Fruit fly (Drosophila melanogaster): ENCODE measurements around the gene Gr68a.

Gene Gr68a

DNA sequence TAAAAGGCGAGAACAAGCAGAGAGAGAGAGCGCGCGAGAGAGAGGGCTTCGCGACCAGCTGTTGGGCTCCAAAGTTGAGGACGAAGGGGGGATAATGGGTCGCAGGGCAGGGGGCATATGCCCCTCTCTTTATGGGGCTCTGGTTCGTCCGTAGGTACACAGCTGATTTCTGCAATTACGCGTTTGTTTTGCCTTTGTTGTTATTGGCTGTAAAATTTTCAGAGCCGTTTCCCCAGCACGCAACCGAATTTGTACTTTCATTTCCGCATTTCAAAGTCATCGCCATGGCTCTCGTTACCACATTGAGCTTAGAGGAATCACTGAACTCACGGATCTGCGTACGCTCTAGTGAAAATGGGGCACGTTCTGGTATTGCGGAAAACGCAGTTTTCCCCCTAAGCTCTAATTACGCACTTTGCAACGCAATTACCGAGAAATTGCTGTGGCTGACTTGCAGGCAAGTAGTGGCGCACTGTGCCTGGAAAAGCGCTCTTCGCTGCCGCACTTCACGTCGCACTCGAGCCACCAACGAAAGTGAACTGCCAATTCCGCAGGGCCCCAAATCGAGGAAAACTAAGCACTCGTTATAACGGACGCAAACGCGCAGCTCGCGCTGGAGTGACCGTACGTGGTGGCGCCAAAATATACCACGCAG lies 43.0 kb upstream of the Gr68a start, which contains the start of gene CG11658:
Gene CG11658, minus strand, starts transcription at position 576 of the 655 bp plus-strand sequence.
- TF ChIP-seq cg (GFP tag; optimal IDR thresholded peaks at IDR 0.05) (no peak), CG1233 (GFP tag; optimal IDR thresholded peaks at IDR 0.05) (no peak), CG13424 (tag; optimal IDR thresholded peaks at IDR 0.05) (no peak), CG7357 (GFP tag; IDR thresholded peaks at IDR 0.05) (no peak), ac (GFP tag; optimal IDR thresholded peaks at IDR 0.05) (no peak), CG32532 (GFP tag; IDR thresholded peaks at IDR 0.05) (no peak), Six4 (GFP tag; optimal IDR thresholded peaks at IDR 0.05) (no peak), CG8478 (optimal IDR thresholded peaks at IDR 0.05) (no peak), CG14014 (GFP tag; IDR thresholded peaks at IDR 0.05) (peak; percentile 40; the same call in 1 of the 2 replicates), h (optimal IDR thresholded peaks at IDR 0.05) (no peak), Nf-YC (tag; optimal IDR thresholded peaks at IDR 0.05) (peak; percentile 40), CG34224 (GFP tag; IDR thresholded peaks at IDR 0.05; ENCODE audit: partially characterized antibody) (peak; percentile 76), gcm (GFP tag; optimal IDR thresholded peaks at IDR 0.05) (no peak), pfk (GFP tag; optimal IDR thresholded peaks at IDR 0.05) (no peak), Awh (GFP tag; IDR thresholded peaks at IDR 0.05) (no peak), CG7786 (GFP tag; optimal IDR thresholded peaks at IDR 0.05) (no peak), Fer2 (tag; optimal IDR thresholded peaks at IDR 0.05) (no peak), Rfx (GFP tag; IDR thresholded peaks at IDR 0.05) (peak; percentile 4), HHEX (GFP tag; optimal IDR thresholded peaks at IDR 0.05) (no peak), cwo (GFP tag; optimal IDR thresholded peaks at IDR 0.05) (peak; percentile 12), CG32767 (GFP tag; IDR thresholded peaks at IDR 0.05) (peak; percentile 95), CG11247 (GFP tag; IDR thresholded peaks at IDR 0.05) (0 out of 2 replicates have a peak, but pooled peaks have one; percentile 8), az2 (GFP tag; optimal IDR thresholded peaks at IDR 0.05) (no peak), Atf-2 (GFP tag; optimal IDR thresholded peaks at IDR 0.05) (no peak), ftz-f1 (GFP tag; optimal IDR thresholded peaks at IDR 0.05) (no peak), CG10979 (tag; optimal IDR thresholded peaks at IDR 0.05) (no peak), Hmr (GFP tag; optimal IDR thresholded peaks at IDR 0.05) (peak; percentile 43), CoRest (tag; optimal IDR thresholded peaks at IDR 0.05) (no peak), CG14050 (GFP tag; IDR thresholded peaks at IDR 0.05) (no peak; the same call in 2 of the 3 replicates), CG6175 (GFP tag; IDR thresholded peaks at IDR 0.05) (peak; percentile 6; the same call in 1 of the 3 replicates), insv (GFP tag; optimal IDR thresholded peaks at IDR 0.05) (no peak), CTCF (GFP tag; optimal IDR thresholded peaks at IDR 0.05) (peak; percentile 14), CG32772 (GFP tag; IDR thresholded peaks at IDR 0.05) (no peak), Meics (GFP tag; optimal IDR thresholded peaks at IDR 0.05) (no peak), CG12769 (tag; optimal IDR thresholded peaks at IDR 0.05) (peak; percentile 80), da (GFP tag; optimal IDR thresholded peaks at IDR 0.05) (no peak), tap (tag; optimal IDR thresholded peaks at IDR 0.05) (no peak), fd3F (GFP tag; optimal IDR thresholded peaks at IDR 0.05) (no peak), CG34376 (GFP tag; optimal IDR thresholded peaks at IDR 0.05) (peak; percentile 68), Xrp1 (GFP tag; IDR thresholded peaks at IDR 0.05) (no peak), unc-4 (GFP tag; IDR thresholded peaks at IDR 0.05; ENCODE audit: partially characterized antibody) (0 out of 2 replicates have a peak, but pooled peaks have one; percentile 20), BtbVII (GFP tag; optimal IDR thresholded peaks at IDR 0.05) (peak; percentile 25), CG4854 (GFP tag; optimal IDR thresholded peaks at IDR 0.05) (no peak), CG5245 (GFP tag; optimal IDR thresholded peaks at IDR 0.05) (no peak), zen2 (GFP tag; IDR thresholded peaks at IDR 0.05; ENCODE audit: partially characterized antibody) (peak; percentile 40), HLHmδ (GFP tag; optimal IDR thresholded peaks at IDR 0.05) (peak; percentile 36), CG18599 (GFP tag; optimal IDR thresholded peaks at IDR 0.05) (peak; percentile 23), org-1 (GFP tag; optimal IDR thresholded peaks at IDR 0.05) (peak; percentile 10), ewg (GFP tag; optimal IDR thresholded peaks at IDR 0.05) (no peak), Trl (optimal IDR thresholded peaks at IDR 0.05) (peak; percentile 91 to 98), Trl (GFP tag; optimal IDR thresholded peaks at IDR 0.05) (no peak), br (optimal IDR thresholded peaks at IDR 0.05) (no peak)

Data from whole organism, embryonic.